Fruit fly (Drosophila melanogaster) whole organism, prepupa: ENCODE data around the gene CG7872.

ENCODE experiments used
- Blimp-1 ChIP-seq: fragments of 200-800 bp; sonication (Bioruptor generic); optimal IDR thresholded peaks from 3 replicates; lab custom pipeline; 2017; ENCODE audit warnings: missing biosample characterization, missing genetic modification characterization, mild to moderate bottlenecking, moderate library complexity, missing genetic modification reagents
- CG10669 ChIP-seq: fragments of 200-800 bp; sonication (Bioruptor generic); optimal IDR thresholded peaks from 3 replicates; lab custom pipeline; 2018; ENCODE audit warnings: missing biosample characterization, mild to moderate bottlenecking, missing genetic modification characterization, moderate library complexity
- CG11294 ChIP-seq: fragments of 200-800 bp; sonication (Bioruptor generic); IDR thresholded peaks from 2 replicates; pipeline ENCODE4 v1.3.6; 2022; ENCODE audit warnings: missing biosample characterization, missing genetic modification characterization
- CG11762 ChIP-seq: fragments of 200-800 bp; sonication (Bioruptor generic); optimal IDR thresholded peaks from 3 replicates; lab custom pipeline; 2016; ENCODE audit warnings: missing biosample characterization, missing genetic modification characterization; ENCODE audit not compliant: insufficient read depth
- CG1621 ChIP-seq: fragments of 200-800 bp; sonication (Bioruptor generic); optimal IDR thresholded peaks from 3 replicates; lab custom pipeline; 2018; ENCODE audit warnings: missing biosample characterization, mild to moderate bottlenecking, missing genetic modification characterization
- CG3032 ChIP-seq: fragments of 200-800 bp; optimal IDR thresholded peaks from 2 replicates; lab custom pipeline; 2019; ENCODE audit warnings: missing biosample characterization, mild to moderate bottlenecking, missing genetic modification characterization, moderate library complexity
- CG31627 ChIP-seq: fragments of 200-800 bp; sonication (Bioruptor generic); optimal IDR thresholded peaks from 3 replicates; lab custom pipeline; 2016; ENCODE audit warnings: missing biosample characterization, missing genetic modification characterization
- CG32006 ChIP-seq: fragments of 200-800 bp; sonication (Bioruptor generic); optimal IDR thresholded peaks from 3 replicates; lab custom pipeline; 2017; ENCODE audit warnings: missing biosample characterization, mild to moderate bottlenecking, missing genetic modification characterization
- CG34406 ChIP-seq: fragments of 200-800 bp; sonication (Bioruptor generic); optimal IDR thresholded peaks from 3 replicates; lab custom pipeline; 2016; ENCODE audit warnings: missing biosample characterization, missing genetic modification characterization
- CG3919 ChIP-seq: fragments of 200-800 bp; sonication (Bioruptor generic); optimal IDR thresholded peaks from 3 replicates; lab custom pipeline; 2016; ENCODE audit warnings: missing biosample characterization, missing genetic modification characterization
- CG6163 ChIP-seq: fragments of 200-800 bp; sonication (Bioruptor generic); IDR thresholded peaks from 3 replicates; pipeline ENCODE4 v1.3.6; 2022; ENCODE audit warnings: missing biosample characterization, missing genetic modification characterization
- CG6792 ChIP-seq: fragments of 200-800 bp; sonication (Bioruptor generic); optimal IDR thresholded peaks from 3 replicates; lab custom pipeline; 2016; ENCODE audit warnings: missing biosample characterization, missing genetic modification characterization
- CG6808 ChIP-seq: fragments of 200-800 bp; sonication (Bioruptor generic); optimal IDR thresholded peaks from 3 replicates; lab custom pipeline; 2017; ENCODE audit warnings: missing biosample characterization, missing genetic modification characterization, mild to moderate bottlenecking, moderate library complexity, missing genetic modification reagents
- CG6854 ChIP-seq: fragments of 200-800 bp; sonication (Bioruptor generic); optimal IDR thresholded peaks from 2 replicates; lab custom pipeline; 2017; ENCODE audit warnings: missing biosample characterization, mild to moderate bottlenecking, missing genetic modification characterization
- CG7368 ChIP-seq: fragments of 200-800 bp; sonication (Bioruptor generic); optimal IDR thresholded peaks from 3 replicates; lab custom pipeline; 2016; ENCODE audit warnings: missing biosample characterization, missing genetic modification characterization
- CG8319 ChIP-seq: fragments of 200-800 bp; sonication (Bioruptor generic); optimal IDR thresholded peaks from 3 replicates; lab custom pipeline; 2016; ENCODE audit warnings: missing biosample characterization, missing genetic modification characterization
- CG8632 ChIP-seq: fragments of 200-800 bp; sonication (Bioruptor generic); optimal IDR thresholded peaks from 3 replicates; lab custom pipeline; 2016; ENCODE audit warnings: missing biosample characterization, missing genetic modification characterization
- CG9139 ChIP-seq: fragments of 200-800 bp; sonication (Bioruptor generic); optimal IDR thresholded peaks from 3 replicates; lab custom pipeline; 2017; ENCODE audit warnings: missing biosample characterization, mild to moderate bottlenecking, missing genetic modification characterization
- Eip78C ChIP-seq: fragments of 200-800 bp; sonication (Bioruptor generic); peaks from one replicate; lab custom pipeline; 2016; ENCODE audit warnings: missing biosample characterization, missing genetic modification characterization
- Eip93F ChIP-seq: fragments of 200-800 bp; sonication (Bioruptor generic); optimal IDR thresholded peaks from 2 replicates; lab custom pipeline; 2016; ENCODE audit warnings: missing biosample characterization, mild to moderate bottlenecking, missing genetic modification characterization
- Ets21C ChIP-seq: fragments of 200-800 bp; sonication (Bioruptor generic); optimal IDR thresholded peaks from 3 replicates; lab custom pipeline; 2016; ENCODE audit warnings: missing biosample characterization, missing genetic modification characterization
- Ets96B ChIP-seq: fragments of 200-800 bp; optimal IDR thresholded peaks from 2 replicates; lab custom pipeline; 2019; ENCODE audit warnings: missing biosample characterization, mild to moderate bottlenecking, missing genetic modification characterization, moderate library complexity
- Gug ChIP-seq: fragments of 200-800 bp; sonication (Bioruptor generic); IDR thresholded peaks from 2 replicates; pipeline ENCODE4 v1.3.6; 2022; ENCODE audit warnings: missing biosample characterization, missing genetic modification characterization
- Hr38 ChIP-seq: sonication (Bioruptor generic); optimal IDR thresholded peaks from 2 replicates; lab custom pipeline; 2016; ENCODE audit warnings: missing biosample characterization, missing genetic modification characterization
- Hr39 ChIP-seq: fragments of 200-800 bp; sonication (Bioruptor generic); optimal IDR thresholded peaks from 2 replicates; lab custom pipeline; 2016; ENCODE audit warnings: missing biosample characterization, missing genetic modification characterization
- Lpt ChIP-seq: fragments of 200-800 bp; sonication (Bioruptor generic); optimal IDR thresholded peaks from 3 replicates; lab custom pipeline; 2016; ENCODE audit warnings: missing biosample characterization, missing genetic modification characterization
- Met ChIP-seq: fragments of 200-800 bp; sonication (Bioruptor generic); optimal IDR thresholded peaks from 3 replicates; lab custom pipeline; 2016; ENCODE audit warnings: missing biosample characterization, missing genetic modification characterization
- Smox ChIP-seq: fragments of 200-800 bp; sonication (Bioruptor generic); optimal IDR thresholded peaks from 3 replicates; lab custom pipeline; 2016; ENCODE audit warnings: missing biosample characterization, missing genetic modification characterization
- Sox102F ChIP-seq: fragments of 200-800 bp; sonication (Bioruptor generic); optimal IDR thresholded peaks from 2 replicates; lab custom pipeline; 2016; ENCODE audit warnings: missing biosample characterization, mild to moderate bottlenecking, missing genetic modification characterization
- Sox14 ChIP-seq: fragments of 200-800 bp; sonication (Bioruptor generic); optimal IDR thresholded peaks from 3 replicates; lab custom pipeline; 2016; ENCODE audit warnings: missing biosample characterization, missing genetic modification characterization
- Sox15 ChIP-seq: fragments of 200-800 bp; sonication (Bioruptor generic); optimal IDR thresholded peaks from 3 replicates; lab custom pipeline; 2016; ENCODE audit warnings: missing biosample characterization, missing genetic modification characterization
- achi ChIP-seq: fragments of 200-800 bp; sonication (Bioruptor generic); optimal IDR thresholded peaks from 3 replicates; lab custom pipeline; 2016; ENCODE audit warnings: missing biosample characterization, missing genetic modification characterization
- cyc ChIP-seq: fragments of 200-800 bp; sonication (Bioruptor generic); optimal IDR thresholded peaks from 3 replicates; lab custom pipeline; 2016; ENCODE audit warnings: missing biosample characterization, missing genetic modification characterization
- dsx ChIP-seq: fragments of 200-800 bp; optimal IDR thresholded peaks from 3 replicates; lab custom pipeline; 2019; ENCODE audit warnings: missing biosample characterization, mild to moderate bottlenecking, missing genetic modification characterization, moderate library complexity; ENCODE audit not compliant: poor library complexity, severe bottlenecking
- eg ChIP-seq: fragments of 200-800 bp; sonication (Bioruptor generic); IDR thresholded peaks from 3 replicates; pipeline ENCODE4 v1.3.6; 2022; ENCODE audit warnings: missing biosample characterization, missing genetic modification characterization
- esn ChIP-seq: fragments of 200-800 bp; sonication (Bioruptor generic); optimal IDR thresholded peaks from 2 replicates; lab custom pipeline; 2016; ENCODE audit warnings: missing biosample characterization, mild to moderate bottlenecking, missing genetic modification characterization, moderate library complexity
- fkh ChIP-seq: fragments of 200-800 bp; sonication (Bioruptor generic); optimal IDR thresholded peaks from 3 replicates; lab custom pipeline; 2017; ENCODE audit warnings: missing biosample characterization, mild to moderate bottlenecking, missing genetic modification characterization, moderate library complexity
- lz ChIP-seq: fragments of 200-800 bp; sonication (Bioruptor generic); optimal IDR thresholded peaks from 3 replicates; lab custom pipeline; 2016; ENCODE audit warnings: missing biosample characterization, missing genetic modification characterization
- salr ChIP-seq, 2 experiments: fragments of 200-800 bp; sonication (Bioruptor generic); optimal IDR thresholded peaks; 3 replicates each; lab custom pipeline; 2016 to 2018; ENCODE audit warnings: missing biosample characterization in 2 of 2, missing genetic modification characterization in 2 of 2, mild to moderate bottlenecking in 1 of 2
- spab ChIP-seq: fragments of 200-800 bp; sonication (Bioruptor generic); optimal IDR thresholded peaks from 2 replicates; lab custom pipeline; 2017; ENCODE audit warnings: missing biosample characterization, mild to moderate bottlenecking, missing genetic modification characterization, missing genetic modification reagents
- ss ChIP-seq, 2 experiments: fragments of 200-800 bp; sonication (Bioruptor generic); optimal IDR thresholded peaks; 2 replicates in 1 of 2; 3 replicates in 1 of 2; lab custom pipeline; 2017 to 2018; ENCODE audit warnings: mild to moderate bottlenecking in 2 of 2, missing biosample characterization in 2 of 2, missing genetic modification characterization in 2 of 2, moderate library complexity in 1 of 2
- svp ChIP-seq: fragments of 200-800 bp; sonication (Bioruptor generic); peaks from one replicate; lab custom pipeline; 2016; ENCODE audit warnings: missing biosample characterization, missing genetic modification characterization
- topi ChIP-seq: fragments of 200-800 bp; sonication (Bioruptor generic); optimal IDR thresholded peaks from 3 replicates; lab custom pipeline; 2016; ENCODE audit warnings: missing biosample characterization, missing genetic modification characterization

The CG7872 gene

DNA sequence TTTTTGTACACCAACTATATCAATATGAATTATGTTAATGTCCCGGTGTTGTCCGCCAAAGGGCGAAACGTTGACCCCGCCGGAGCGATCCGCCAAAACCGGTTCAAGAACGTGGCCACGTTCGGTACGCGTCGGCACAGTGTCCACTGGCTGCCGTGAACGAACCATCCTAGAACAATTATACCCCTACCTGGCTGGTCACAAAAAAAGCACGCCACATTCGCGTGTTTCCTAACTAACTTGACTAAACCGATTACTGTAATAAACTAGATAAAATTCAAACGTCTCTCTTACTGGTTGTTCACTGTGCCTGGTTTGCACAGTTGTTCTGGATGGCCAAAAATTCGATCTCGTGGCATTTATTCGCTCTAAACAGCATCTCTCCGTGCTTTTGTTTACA lies 1.6 kb downstream of the CG7872 start (continued):
- TF ChIP-seq Lpt (GFP tag; lab: Kevin White, UChicago) (peak; percentile 87), fkh (GFP tag; lab: Kevin White, UChicago) (peak; percentile 88), Ets96B (peak; percentile 85), dsx (GFP tag; lab: Kevin White, UChicago) (peak; percentile 89), CG10669 (GFP tag; lab: Kevin White, UChicago) (peak; percentile 90), Met (GFP tag; lab: Kevin White, UChicago) (peak; percentile 97), esn (peak; percentile 97), CG1621 (peak; percentile 94), CG6854 (GFP tag; lab: Kevin White, UChicago) (peak; percentile 93), CG31627 (peak; percentile 97), CG6163 (GFP tag; lab: Robert Waterston, UW) (peak; percentile 97), CG32006 (GFP tag; lab: Kevin White, UChicago) (peak; percentile 89), Sox102F (GFP tag; lab: Kevin White, UChicago) (peak; percentile 97), CG8319 (GFP tag; lab: Kevin White, UChicago) (peak; percentile 88), Eip78C (GFP tag; lab: Kevin White, UChicago) (peak; percentile 97), salr (GFP tag; optimal IDR thresholded peaks at IDR 0.05; lab: Kevin White, UChicago) (peak; percentile 73 to 90), achi (GFP tag; lab: Kevin White, UChicago) (peak; percentile 92), Hr38 (GFP tag; lab: Kevin White, UChicago) (no peak), ss (GFP tag; optimal IDR thresholded peaks at IDR 0.05; lab: Kevin White, UChicago) (peak; percentile 90 to 92), Eip93F (GFP tag; lab: Kevin White, UChicago) (peak; percentile 89), Sox14 (peak; percentile 97), CG6792 (GFP tag; lab: Kevin White, UChicago) (peak; percentile 94), CG11294 (GFP tag; lab: Robert Waterston, UW) (peak; percentile 88), CG8632 (peak; percentile 89), CG34406 (GFP tag; lab: Kevin White, UChicago) (peak; percentile 90), CG9139 (GFP tag; lab: Kevin White, UChicago) (peak; percentile 81), Smox (peak; percentile 94), topi (GFP tag; lab: Kevin White, UChicago) (peak; percentile 97), CG11762 (GFP tag; lab: Kevin White, UChicago) (peak; percentile 85), CG7368 (GFP tag; lab: Kevin White, UChicago) (no peak), CG6808 (GFP tag; lab: Kevin White, UChicago) (peak; percentile 90), Ets21C (peak; percentile 94), svp (GFP tag; lab: Kevin White, UChicago) (peak; percentile 98), CG3919 (peak; percentile 97), Blimp-1 (GFP tag; lab: Kevin White, UChicago) (peak; percentile 83), Gug (peak; percentile 89), eg (GFP tag; lab: Robert Waterston, UW) (peak; percentile 94)

DNA sequence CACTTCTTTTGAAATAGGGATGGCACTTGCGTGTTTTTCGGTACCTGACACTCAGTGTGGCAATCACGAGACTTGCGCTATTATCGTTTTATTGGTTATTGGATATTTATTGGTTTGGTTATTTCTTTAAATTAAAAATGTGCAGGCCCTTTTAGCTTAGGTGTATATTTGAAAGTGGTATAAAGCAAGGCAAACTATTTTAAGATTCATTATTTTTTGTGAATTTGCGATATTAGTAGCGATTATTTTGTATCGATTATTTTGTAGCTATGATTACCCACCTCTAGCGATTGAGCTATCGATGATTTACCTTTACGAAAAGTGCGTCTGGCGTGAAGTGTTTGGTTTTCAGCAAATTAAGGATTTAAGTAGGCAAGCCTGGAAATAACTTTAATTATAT lies 4.8 kb downstream of the CG7872 start, which contains the start of the genes CG9215 and CG8097:
Gene CG9215 (minus strand): TSS at position 22 of the 400 bp plus-strand sequence.
Gene CG8097 (plus strand): TSS at position 307 of the 400 bp plus-strand sequence.
- TF ChIP-seq esn (peak; percentile 60), Hr38 (GFP tag; lab: Kevin White, UChicago) (no peak), CG32006 (GFP tag; lab: Kevin White, UChicago) (no peak), Hr39 (GFP tag; lab: Kevin White, UChicago) (peak; percentile 51), CG3032 (tag; lab: Kevin White, UChicago) (peak; percentile 52), Sox14 (peak; percentile 46), topi (GFP tag; lab: Kevin White, UChicago) (peak; percentile 50), lz (GFP tag; lab: Kevin White, UChicago) (peak; percentile 62), Ets21C (peak; percentile 49), Eip78C (GFP tag; lab: Kevin White, UChicago) (peak; percentile 63), Sox15 (GFP tag; lab: Kevin White, UChicago) (peak; percentile 13), achi (GFP tag; lab: Kevin White, UChicago) (peak; percentile 38), spab (no peak), salr (GFP tag; optimal IDR thresholded peaks at IDR 0.05; lab: Kevin White, UChicago) (no peak), Ets96B (peak; percentile 23), CG31627 (peak; percentile 46), cyc (GFP tag; lab: Kevin White, UChicago) (peak; percentile 42)
